Fruit fly (Drosophila melanogaster) whole organism, embryonic: Measurements from ENCODE around the gene CG17929.
A peak's percentile ranks its signal among the peaks of the same experiment; 100 is the strongest.

Experiments
- Abd-B ChIP-seq: fragments of 200-800 bp; sonication (Bioruptor generic); optimal IDR thresholded peaks from 2 replicates; lab custom pipeline; 2018; ENCODE audit warnings: missing biosample characterization, mild to moderate bottlenecking, missing genetic modification characterization, moderate library complexity
- CG10565 ChIP-seq: fragments of 200-800 bp; sonication (Bioruptor generic); optimal IDR thresholded peaks from 3 replicates; lab custom pipeline; 2016; ENCODE audit warnings: missing biosample characterization, mild to moderate bottlenecking, missing genetic modification characterization
- CG11695 ChIP-seq: fragments of 200-800 bp; sonication (Bioruptor generic); IDR thresholded peaks from 3 replicates; pipeline ENCODE4 v1.3.6; 2022; ENCODE audit warnings: missing biosample characterization, missing genetic modification characterization
- CG13287 ChIP-seq: fragments of 200-800 bp; sonication (Bioruptor generic); IDR thresholded peaks from 2 replicates; pipeline ENCODE4 v1.3.6; 2022; ENCODE audit warnings: missing biosample characterization, missing genetic modification characterization; ENCODE audit not compliant: partially characterized antibody
- CG13424 ChIP-seq: fragments of 200-800 bp; sonication (Bioruptor generic); optimal IDR thresholded peaks from 2 replicates; lab custom pipeline; 2019; ENCODE audit warnings: missing biosample characterization, mild to moderate bottlenecking, missing genetic modification characterization, moderate library complexity
- CG14710 ChIP-seq: fragments of 200-800 bp; sonication (Bioruptor generic); optimal IDR thresholded peaks from 3 replicates; lab custom pipeline; 2019; ENCODE audit warnings: missing biosample characterization, mild to moderate bottlenecking, missing genetic modification characterization, moderate library complexity
- CG1529 ChIP-seq: fragments of 200-800 bp; sonication (Bioruptor generic); optimal IDR thresholded peaks from 3 replicates; lab custom pipeline; 2018; ENCODE audit warnings: missing biosample characterization, missing genetic modification characterization
- CG1647 ChIP-seq: fragments of 200-800 bp; sonication (Bioruptor generic); optimal IDR thresholded peaks from 3 replicates; lab custom pipeline; 2016; ENCODE audit warnings: missing biosample characterization, missing genetic modification characterization
- CG17612 ChIP-seq: fragments of 200-800 bp; sonication (Bioruptor generic); IDR thresholded peaks from 2 replicates; pipeline ENCODE4 v1.3.6; 2022; ENCODE audit warnings: missing biosample characterization, missing genetic modification characterization
- CG2120 ChIP-seq: fragments of 200-800 bp; sonication (Bioruptor generic); optimal IDR thresholded peaks from 3 replicates; lab custom pipeline; 2016; ENCODE audit warnings: missing biosample characterization, missing genetic modification characterization
- CG2199 ChIP-seq: fragments of 200-800 bp; sonication (Bioruptor generic); IDR thresholded peaks from 3 replicates; pipeline ENCODE4 v1.3.6; 2022; ENCODE audit warnings: missing biosample characterization, missing genetic modification characterization
- CG2712 ChIP-seq: fragments of 200-800 bp; optimal IDR thresholded peaks from 3 replicates; lab custom pipeline; 2019; ENCODE audit warnings: missing biosample characterization, mild to moderate bottlenecking, missing genetic modification characterization, moderate library complexity
- CG2875 ChIP-seq: fragments of 200-800 bp; sonication (Bioruptor generic); optimal IDR thresholded peaks from 2 replicates; lab custom pipeline; 2017; ENCODE audit warnings: missing biosample characterization, mild to moderate bottlenecking, missing genetic modification characterization, missing genetic modification reagents
- CG33213 ChIP-seq: fragments of 200-800 bp; sonication (Bioruptor generic); optimal IDR thresholded peaks from 3 replicates; lab custom pipeline; 2016; ENCODE audit warnings: missing biosample characterization, missing genetic modification characterization
- CG3847 ChIP-seq: fragments of 200-800 bp; sonication (Bioruptor generic); IDR thresholded peaks from 2 replicates; pipeline ENCODE4 v1.3.6; 2022; ENCODE audit warnings: missing biosample characterization, missing genetic modification characterization
- CG4404 ChIP-seq: fragments of 200-800 bp; sonication (Bioruptor generic); IDR thresholded peaks from 2 replicates; pipeline ENCODE4 v1.3.6; 2022; ENCODE audit warnings: missing biosample characterization, missing genetic modification characterization
- CG4820 ChIP-seq: fragments of 200-800 bp; sonication (Bioruptor generic); optimal IDR thresholded peaks from 3 replicates; lab custom pipeline; 2016; ENCODE audit warnings: missing biosample characterization, missing genetic modification characterization
- CG9727 ChIP-seq: fragments of 200-800 bp; sonication (Bioruptor generic); optimal IDR thresholded peaks from 3 replicates; lab custom pipeline; 2017; ENCODE audit warnings: missing biosample characterization, mild to moderate bottlenecking, missing genetic modification characterization
- CG9797 ChIP-seq: fragments of 200-800 bp; sonication (Bioruptor generic); optimal IDR thresholded peaks from 3 replicates; lab custom pipeline; 2018; ENCODE audit warnings: missing biosample characterization, mild to moderate bottlenecking, missing genetic modification characterization
- Chrac-16 ChIP-seq: fragments of 200-800 bp; sonication (Bioruptor generic); optimal IDR thresholded peaks from 3 replicates; lab custom pipeline; 2016; ENCODE audit warnings: missing biosample characterization, missing genetic modification characterization
- CoRest ChIP-seq: fragments of 200-800 bp; sonication (Bioruptor generic); optimal IDR thresholded peaks from 3 replicates; lab custom pipeline; 2018; ENCODE audit warnings: missing biosample characterization, mild to moderate bottlenecking, missing genetic modification characterization, moderate library complexity
- Dbx ChIP-seq: fragments of 200-800 bp; sonication (Bioruptor generic); IDR thresholded peaks from 3 replicates; pipeline ENCODE4 v1.3.6; 2022; ENCODE audit warnings: missing biosample characterization, missing genetic modification characterization
- Dip2 ChIP-seq: fragments of 200-800 bp; sonication (Bioruptor generic); IDR thresholded peaks from 2 replicates; pipeline ENCODE4 v1.3.6; 2022; ENCODE audit warnings: missing biosample characterization, missing genetic modification characterization
- Dref ChIP-seq: fragments of 200-800 bp; sonication (Bioruptor generic); IDR thresholded peaks from 2 replicates; pipeline ENCODE4 v1.3.6; 2022; ENCODE audit warnings: missing biosample characterization, missing genetic modification characterization
- Eip74EF ChIP-seq, 2 experiments: fragments of 200-800 bp in 1 of 2; fragments of >200 bp in 1 of 2; sonication (Bioruptor generic) in 1 of 2; optimal IDR thresholded peaks; 2 replicates each; lab custom pipeline; 2017 to 2019; ENCODE audit warnings: missing biosample characterization in 2 of 2, missing genetic modification characterization in 2 of 2, mild to moderate bottlenecking in 1 of 2, moderate library complexity in 1 of 2
- GATAe ChIP-seq: fragments of 200-800 bp; sonication (Bioruptor generic); conservative IDR thresholded peaks from 2 replicates; pipeline ENCODE4 v1.3.6; 2022; ENCODE audit warnings: missing biosample characterization, missing genetic modification characterization
- HHEX ChIP-seq: fragments of 200-800 bp; sonication (Bioruptor generic); optimal IDR thresholded peaks from 3 replicates; lab custom pipeline; 2017; ENCODE audit warnings: missing biosample characterization, mild to moderate bottlenecking, missing genetic modification characterization, missing genetic modification reagents
- HLH4C ChIP-seq: fragments of 200-800 bp; sonication (Bioruptor generic); IDR thresholded peaks from 3 replicates; pipeline ENCODE4 v1.3.6; 2022; ENCODE audit warnings: missing biosample characterization, missing genetic modification characterization; ENCODE audit not compliant: partially characterized antibody
- HmgD ChIP-seq: fragments of 200-800 bp; sonication (Bioruptor generic); optimal IDR thresholded peaks from 3 replicates; lab custom pipeline; 2016; ENCODE audit warnings: missing biosample characterization, missing genetic modification characterization
- Hr39 ChIP-seq: fragments of >200 bp; optimal IDR thresholded peaks from 2 replicates; lab custom pipeline; 2017
- Hr78 ChIP-seq, 2 experiments: fragments of 200-800 bp in 1 of 2; fragments of >200 bp in 1 of 2; sonication (Bioruptor generic) in 1 of 2; optimal IDR thresholded peaks; 2 replicates each; lab custom pipeline; 2017 to 2019; ENCODE audit warnings: missing biosample characterization in 2 of 2, missing genetic modification characterization in 2 of 2, mild to moderate bottlenecking in 1 of 2, moderate library complexity in 1 of 2
- MBD-R2 ChIP-seq: fragments of 200-800 bp; sonication (Bioruptor generic); IDR thresholded peaks from 2 replicates; pipeline ENCODE4 v1.3.6; 2022; ENCODE audit warnings: missing biosample characterization, missing genetic modification characterization
- Nf-YB ChIP-seq: fragments of 200-800 bp; sonication (Bioruptor generic); optimal IDR thresholded peaks from 3 replicates; lab custom pipeline; 2019; ENCODE audit warnings: missing biosample characterization, mild to moderate bottlenecking, missing genetic modification characterization, moderate library complexity
- Nf-YC ChIP-seq: fragments of 200-800 bp; optimal IDR thresholded peaks from 3 replicates; lab custom pipeline; 2019; ENCODE audit warnings: missing biosample characterization, mild to moderate bottlenecking, missing genetic modification characterization, moderate library complexity
- Spps ChIP-seq: fragments of 200-800 bp; sonication (Bioruptor generic); optimal IDR thresholded peaks from 2 replicates; lab custom pipeline; 2018; ENCODE audit warnings: missing biosample characterization, mild to moderate bottlenecking, missing genetic modification characterization
- Sry-β ChIP-seq: fragments of 200-800 bp; sonication (Bioruptor generic); optimal IDR thresholded peaks from 2 replicates; lab custom pipeline; 2018; ENCODE audit warnings: missing biosample characterization, mild to moderate bottlenecking, missing genetic modification characterization, moderate library complexity
- Vsx1 ChIP-seq: fragments of 200-800 bp; sonication (Bioruptor generic); optimal IDR thresholded peaks from 2 replicates; lab custom pipeline; 2017; ENCODE audit warnings: missing biosample characterization, mild to moderate bottlenecking, missing genetic modification characterization, missing genetic modification reagents
- ac ChIP-seq: fragments of 200-800 bp; sonication (Bioruptor generic); optimal IDR thresholded peaks from 3 replicates; lab custom pipeline; 2017; ENCODE audit warnings: missing biosample characterization, mild to moderate bottlenecking, missing genetic modification characterization
- bigmax ChIP-seq: fragments of 200-800 bp; sonication (Bioruptor generic); optimal IDR thresholded peaks from 2 replicates; lab custom pipeline; 2018; ENCODE audit warnings: missing biosample characterization, mild to moderate bottlenecking, missing genetic modification characterization
- cato ChIP-seq: fragments of 200-800 bp; sonication (Bioruptor generic); optimal IDR thresholded peaks from 2 replicates; lab custom pipeline; 2016; ENCODE audit warnings: missing biosample characterization, missing genetic modification characterization, borderline replicate concordance
- dpn ChIP-seq, 2 experiments: fragments of 200-800 bp; sonication (Bioruptor generic); optimal IDR thresholded peaks; 3 replicates each; lab custom pipeline; 2016; ENCODE audit warnings: missing biosample characterization in 2 of 2, missing genetic modification characterization in 2 of 2
- grn ChIP-seq: fragments of 200-800 bp; sonication (Bioruptor generic); optimal IDR thresholded peaks from 3 replicates; lab custom pipeline; 2017; ENCODE audit warnings: missing biosample characterization, missing genetic modification characterization
- gro ChIP-seq: fragments of 200-800 bp; sonication (Bioruptor generic); optimal IDR thresholded peaks from 2 replicates; lab custom pipeline; 2016; ENCODE audit warnings: missing biosample characterization, missing genetic modification characterization
- gsb ChIP-seq: fragments of 200-800 bp; sonication (Bioruptor generic); IDR thresholded peaks from 2 replicates; pipeline ENCODE4 v1.3.6; 2022; ENCODE audit warnings: missing biosample characterization, missing genetic modification characterization
- odd ChIP-seq: fragments of 200-800 bp; sonication (Bioruptor generic); optimal IDR thresholded peaks from 2 replicates; lab custom pipeline; 2017; ENCODE audit warnings: missing biosample characterization, mild to moderate bottlenecking, missing genetic modification characterization
- otp ChIP-seq: fragments of 200-800 bp; sonication (Bioruptor generic); IDR thresholded peaks from 3 replicates; pipeline ENCODE4, ENCODE4 v1.3.6; 2022; ENCODE audit warnings: missing biosample characterization, missing genetic modification characterization
- pan ChIP-seq, 4 experiments: fragments of >200 bp in 3 of 4; fragments of 200-800 bp in 1 of 4; sonication (Bioruptor generic) in 1 of 4; optimal IDR thresholded peaks in 3 of 4; IDR thresholded peaks in 1 of 4; 2 replicates each; pipeline versions ENCODE4 v1.3.6 to Lab custom; 2017 to 2022; ENCODE audit warnings: missing biosample characterization in 2 of 4, missing genetic modification characterization in 2 of 4, mixed read lengths in 1 of 4
- peb ChIP-seq: fragments of 200-800 bp; sonication (Bioruptor generic); IDR thresholded peaks from 2 replicates; pipeline ENCODE4 v1.3.6; 2022; ENCODE audit warnings: missing biosample characterization, missing genetic modification characterization
- so ChIP-seq: fragments of 200-800 bp; sonication (Bioruptor generic); IDR thresholded peaks from 3 replicates; pipeline ENCODE4 v1.3.6; 2022; ENCODE audit warnings: missing biosample characterization, missing genetic modification characterization
- tgo ChIP-seq: fragments of 200-800 bp; sonication (Bioruptor generic); IDR thresholded peaks from 3 replicates; pipeline ENCODE4 v1.3.6; 2022; ENCODE audit warnings: missing biosample characterization, missing genetic modification characterization
- z ChIP-seq: fragments of 200-800 bp; sonication (Bioruptor generic); IDR thresholded peaks from 3 replicates; pipeline ENCODE4 v1.3.6; 2022; ENCODE audit warnings: missing biosample characterization, missing genetic modification characterization

CG17929 gene

dm6 chr3R:16359098-16359497 is 33.8 kb downstream of the CG17929 start, which contains the start of gene CG17931:
Gene CG17931, minus strand, starts transcription at chr3R:16359466.
- TF ChIP-seq CoRest (peak; percentile 35), HLH4C (GFP tag; lab: Robert Waterston, UW) (no peak), CG1647 (GFP tag; lab: Kevin White, UChicago) (no peak), gro (GFP tag; lab: Kevin White, UChicago) (no peak), Eip74EF (GFP tag; optimal IDR thresholded peaks at IDR 0.05; lab: Kevin White, UChicago) (no peak), cato (GFP tag; lab: Kevin White, UChicago) (no peak), CG2120 (GFP tag; lab: Kevin White, UChicago) (no peak), Nf-YC (tag; lab: Kevin White, UChicago) (peak; percentile 39), CG14710 (tag; lab: Kevin White, UChicago) (peak; percentile 66), CG13424 (no peak), CG3847 (GFP tag; lab: Robert Waterston, UW) (peak; percentile 32; the same call in 1 of the 2 replicates), CG2712 (peak; percentile 44), CG13287 (peak; percentile 52; the same call in 1 of the 2 replicates), CG11695 (no peak), bigmax (peak; percentile 30), CG4404 (no peak), Dip2 (GFP tag; lab: Robert Waterston, UW) (no peak), GATAe (GFP tag; lab: Robert Waterston, UW) (no peak), tgo (GFP tag; lab: Robert Waterston, UW) (no peak), CG4820 (GFP tag; lab: Kevin White, UChicago) (no peak), Abd-B (GFP tag; lab: Kevin White, UChicago) (peak; percentile 27), Nf-YB (GFP tag; lab: Kevin White, UChicago) (no peak), Dref (GFP tag; lab: Robert Waterston, UW) (peak; percentile 53), grn (GFP tag; lab: Kevin White, UChicago) (peak; percentile 8), gsb (no peak), CG17612 (no peak), Dbx (GFP tag; lab: Robert Waterston, UW) (no peak), Hr39 (lab: Kevin White, UChicago) (no peak), CG2199 (GFP tag; lab: Robert Waterston, UW) (peak; percentile 78), z (GFP tag; lab: Robert Waterston, UW) (no peak), CG33213 (GFP tag; lab: Kevin White, UChicago) (peak; percentile 35), MBD-R2 (GFP tag; lab: Robert Waterston, UW) (peak; percentile 83), so (GFP tag; lab: Robert Waterston, UW) (no peak), dpn (GFP tag; optimal IDR thresholded peaks at IDR 0.05; lab: Kevin White, UChicago) (no peak), Spps (tag; lab: Kevin White, UChicago) (no peak), Hr78 (GFP tag; optimal IDR thresholded peaks at IDR 0.05; lab: Kevin White, UChicago) (no peak), ac (GFP tag; lab: Kevin White, UChicago) (no peak), Vsx1 (no peak), Sry-β (GFP tag; lab: Kevin White, UChicago) (no peak), pan (optimal IDR thresholded peaks at IDR 0.05; lab: Kevin White, UChicago) (no peak), pan (GFP tag; optimal IDR thresholded peaks at IDR 0.05 in 1 of 2, IDR thresholded peaks at IDR 0.05 in 1 of 2) (no peak), otp (GFP tag; lab: Robert Waterston, UW) (no peak), Chrac-16 (GFP tag; lab: Kevin White, UChicago) (no peak), HmgD (GFP tag; lab: Kevin White, UChicago) (peak; percentile 5), CG9797 (GFP tag; lab: Kevin White, UChicago) (peak; percentile 90), CG1529 (GFP tag; lab: Kevin White, UChicago) (no peak), HHEX (GFP tag; lab: Kevin White, UChicago) (no peak), CG10565 (GFP tag; lab: Kevin White, UChicago) (no peak), odd (GFP tag; lab: Kevin White, UChicago) (no peak), CG2875 (GFP tag; lab: Kevin White, UChicago) (no peak), CG9727 (no peak), peb (GFP tag; lab: Robert Waterston, UW) (no peak)
